Worm (Caenorhabditis elegans): ENCODE data around the gene C29F9.8.

The C29F9.8 gene

DNA sequence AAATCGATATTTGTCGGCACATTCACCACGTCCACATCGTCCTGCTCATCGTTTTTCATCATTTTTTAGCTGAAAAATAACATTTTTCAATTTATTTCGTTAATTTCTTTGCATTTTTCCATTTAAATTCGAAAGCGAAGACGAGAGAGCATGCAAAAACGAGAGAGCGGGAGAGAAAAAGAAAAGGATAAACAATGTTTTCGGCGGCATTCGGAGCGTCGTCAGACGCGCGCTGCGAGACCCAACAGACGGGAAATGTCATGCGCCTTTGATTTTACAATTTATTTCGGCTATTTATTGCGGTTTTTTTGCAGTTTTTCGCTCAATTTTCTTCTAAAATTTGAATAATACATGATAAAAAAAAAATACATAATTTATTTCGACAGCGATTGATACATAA, 10.6 kb downstream of the C29F9.8 start, which contains the start of gene attf-3:
Gene attf-3 (minus strand): TSS at position 69 of the 400 bp plus-strand sequence.
- no peak for TF ChIP-seq M03D4.4 (tag; optimal IDR thresholded peaks at IDR 0.05)
- no peak for TF ChIP-seq sem-2 (GFP tag; optimal IDR thresholded peaks at IDR 0.05)
- no peak for TF ChIP-seq nhr-28 (tag; optimal IDR thresholded peaks at IDR 0.05)
- TF ChIP-seq unc-120 (tag; optimal IDR thresholded peaks at IDR 0.05; ENCODE audit: poor library complexity, severe bottlenecking): no peak
- TF ChIP-seq ceh-39 (tag; optimal IDR thresholded peaks at IDR 0.05): peak; percentile 50
- TF ChIP-seq lsy-2 (tag; optimal IDR thresholded peaks at IDR 0.05): peak; percentile 71
- no peak for TF ChIP-seq sptf-1 (tag; optimal IDR thresholded peaks at IDR 0.05)
- TF ChIP-seq cnd-1 (tag; optimal IDR thresholded peaks at IDR 0.05): no peak
- TF ChIP-seq snpc-4 (tag; optimal IDR thresholded peaks at IDR 0.05): no peak
- peak; percentile 46 for TF ChIP-seq pha-4 (tag; optimal IDR thresholded peaks at IDR 0.05)
- TF ChIP-seq lin-13 (tag; optimal IDR thresholded peaks at IDR 0.05): peak; percentile 56
- TF ChIP-seq hlh-1 (tag; optimal IDR thresholded peaks at IDR 0.05): peak; percentile 13
- TF ChIP-seq flh-1 (GFP tag; optimal IDR thresholded peaks at IDR 0.05): no peak
- no peak for TF ChIP-seq nhr-76 (tag; optimal IDR thresholded peaks at IDR 0.05)
- no peak for TF ChIP-seq unc-62 (GFP tag; optimal IDR thresholded peaks at IDR 0.05)
- no peak for TF ChIP-seq nhr-2 (tag; optimal IDR thresholded peaks at IDR 0.05)
- no peak for TF ChIP-seq tbx-8 (GFP tag; optimal IDR thresholded peaks at IDR 0.05)
- no peak for TF ChIP-seq blmp-1 (tag; optimal IDR thresholded peaks at IDR 0.05)
- TF ChIP-seq zip-8 (tag; optimal IDR thresholded peaks at IDR 0.05): no peak
- TF ChIP-seq drap-1 (GFP tag; optimal IDR thresholded peaks at IDR 0.05): no peak
- no peak for TF ChIP-seq bed-3 (GFP tag; optimal IDR thresholded peaks at IDR 0.05)
- no peak for TF ChIP-seq ceh-43 (GFP tag; optimal IDR thresholded peaks at IDR 0.05)
- no peak for TF ChIP-seq lin-32 (GFP tag; optimal IDR thresholded peaks at IDR 0.05)
- TF ChIP-seq unc-39 (tag; optimal IDR thresholded peaks at IDR 0.05): no peak
- TF ChIP-seq mab-5 (tag; optimal IDR thresholded peaks at IDR 0.05): no peak
- no peak for TF ChIP-seq elt-1 (tag; optimal IDR thresholded peaks at IDR 0.05; ENCODE audit: borderline replicate concordance, insufficient read depth)
- TF ChIP-seq ham-2 (GFP tag; optimal IDR thresholded peaks at IDR 0.05): no peak
- peak; percentile 68 for TF ChIP-seq nhr-237 (tag; optimal IDR thresholded peaks at IDR 0.05)
- TF ChIP-seq nhr-12 (tag; optimal IDR thresholded peaks at IDR 0.05): no peak
- peak; percentile 61 for TF ChIP-seq ces-1 (GFP tag; optimal IDR thresholded peaks at IDR 0.05)
- TF ChIP-seq mep-1 (tag; optimal IDR thresholded peaks at IDR 0.05): peak; percentile 78
- TF ChIP-seq ceh-83 (GFP tag; optimal IDR thresholded peaks at IDR 0.05): no peak
- TF ChIP-seq ztf-11 (tag; optimal IDR thresholded peaks at IDR 0.05): no peak
- TF ChIP-seq mls-2 (tag; optimal IDR thresholded peaks at IDR 0.05): no peak
- TF ChIP-seq elt-3 (tag; optimal IDR thresholded peaks at IDR 0.05): no peak

DNA sequence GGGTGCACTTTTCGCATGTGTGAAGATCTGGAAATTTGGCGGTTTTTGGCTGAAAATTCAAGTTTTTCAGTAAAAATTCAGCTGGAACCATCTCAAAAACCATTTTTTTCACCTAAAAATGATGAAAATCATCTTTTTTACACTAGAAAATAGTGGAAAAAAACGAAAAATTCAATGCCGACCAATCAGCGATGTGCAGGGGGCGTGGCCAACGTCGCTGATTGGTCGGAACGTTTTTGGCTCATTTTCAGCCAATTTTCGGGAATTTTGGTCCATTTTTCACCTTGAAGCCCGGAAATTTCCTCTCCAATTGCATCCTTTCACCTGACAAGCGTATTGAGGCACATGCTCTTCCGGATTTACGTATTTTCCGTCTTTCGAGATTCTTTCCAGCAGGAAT, 12.5 kb downstream of the C29F9.8 start:
- no peak for TF ChIP-seq ces-1 (GFP tag; optimal IDR thresholded peaks at IDR 0.05)
- TF ChIP-seq sptf-1 (tag; optimal IDR thresholded peaks at IDR 0.05): no peak
- no peak for TF ChIP-seq lsy-2 (tag; optimal IDR thresholded peaks at IDR 0.05)
- TF ChIP-seq lin-13 (tag; optimal IDR thresholded peaks at IDR 0.05): no peak
- no peak for TF ChIP-seq M03D4.4 (tag; optimal IDR thresholded peaks at IDR 0.05)
- TF ChIP-seq mep-1 (tag; optimal IDR thresholded peaks at IDR 0.05): no peak
- TF ChIP-seq hlh-1 (tag; optimal IDR thresholded peaks at IDR 0.05): no peak
- TF ChIP-seq unc-39 (tag; optimal IDR thresholded peaks at IDR 0.05): no peak
- TF ChIP-seq mls-2 (tag; optimal IDR thresholded peaks at IDR 0.05): no peak
- TF ChIP-seq cnd-1 (tag; optimal IDR thresholded peaks at IDR 0.05): no peak
- no peak for TF ChIP-seq unc-62 (GFP tag; optimal IDR thresholded peaks at IDR 0.05)
- no peak for TF ChIP-seq nhr-28 (tag; optimal IDR thresholded peaks at IDR 0.05)
- no peak for TF ChIP-seq elt-1 (tag; optimal IDR thresholded peaks at IDR 0.05; ENCODE audit: borderline replicate concordance, insufficient read depth)
- no peak for TF ChIP-seq tbx-8 (GFP tag; optimal IDR thresholded peaks at IDR 0.05)
- TF ChIP-seq blmp-1 (tag; optimal IDR thresholded peaks at IDR 0.05): no peak
- TF ChIP-seq ham-2 (GFP tag; optimal IDR thresholded peaks at IDR 0.05): no peak

DNA sequence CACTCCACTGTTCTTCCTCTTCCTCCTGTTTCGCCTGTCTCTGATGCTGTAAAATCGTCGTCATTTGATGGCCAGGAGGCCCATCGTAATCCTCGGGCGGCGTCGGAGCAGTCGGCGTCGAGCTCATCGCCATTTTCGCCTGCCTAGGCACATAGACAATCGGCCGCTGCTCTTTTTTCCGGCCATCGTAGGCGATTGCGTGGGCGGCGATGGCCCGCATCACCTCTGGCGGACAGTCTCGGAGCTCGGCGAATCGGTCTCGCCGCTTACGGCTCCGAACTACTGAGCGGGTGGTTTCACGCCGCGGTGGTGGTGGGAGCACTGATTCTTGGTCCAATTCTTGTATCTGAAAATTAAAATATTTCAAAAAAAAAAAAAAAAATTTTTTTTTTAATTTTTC, 24.8 kb downstream of the C29F9.8 start:
- TF ChIP-seq hlh-1 (tag; optimal IDR thresholded peaks at IDR 0.05): no peak
- no peak for TF ChIP-seq lin-13 (tag; optimal IDR thresholded peaks at IDR 0.05)
- TF ChIP-seq nhr-28 (tag; optimal IDR thresholded peaks at IDR 0.05): no peak
- no peak for TF ChIP-seq ceh-83 (GFP tag; optimal IDR thresholded peaks at IDR 0.05)
- TF ChIP-seq unc-39 (tag; optimal IDR thresholded peaks at IDR 0.05): no peak
- no peak for TF ChIP-seq mep-1 (tag; optimal IDR thresholded peaks at IDR 0.05)
- no peak for TF ChIP-seq ceh-39 (tag; optimal IDR thresholded peaks at IDR 0.05)
- TF ChIP-seq flh-1 (GFP tag; optimal IDR thresholded peaks at IDR 0.05): no peak
- no peak for TF ChIP-seq sem-2 (GFP tag; optimal IDR thresholded peaks at IDR 0.05)
- no peak for TF ChIP-seq lin-32 (GFP tag; optimal IDR thresholded peaks at IDR 0.05)
- no peak for TF ChIP-seq nhr-2 (tag; optimal IDR thresholded peaks at IDR 0.05)
- no peak for TF ChIP-seq pha-4 (tag; optimal IDR thresholded peaks at IDR 0.05)
- no peak for TF ChIP-seq mls-2 (tag; optimal IDR thresholded peaks at IDR 0.05)
- no peak for TF ChIP-seq M03D4.4 (tag; optimal IDR thresholded peaks at IDR 0.05)
- TF ChIP-seq unc-62 (GFP tag; optimal IDR thresholded peaks at IDR 0.05): no peak
- TF ChIP-seq lsy-2 (tag; optimal IDR thresholded peaks at IDR 0.05): no peak

All from whole organism, mixed stage, embryonic.